Fruit fly (Drosophila melanogaster) whole organism, wandering third instar larva: ENCODE measurements around the gene CG32488.

ENCODE experiments used
- CG32264 ChIP-seq: fragments of 200-800 bp; sonication (Bioruptor generic); optimal IDR thresholded peaks from 2 replicates; lab custom pipeline; 2016; ENCODE audit warnings: missing biosample characterization, missing genetic modification characterization
- CG9705 ChIP-seq: fragments of 200-800 bp; sonication (Bioruptor generic); optimal IDR thresholded peaks from 2 replicates; lab custom pipeline; 2018; ENCODE audit warnings: missing biosample characterization, mild to moderate bottlenecking, missing genetic modification characterization
- Dfd ChIP-seq: fragments of >200 bp; optimal IDR thresholded peaks from 2 replicates; lab custom pipeline; 2017; ENCODE audit warnings: missing biosample characterization, missing genetic modification characterization
- Dif ChIP-seq: fragments of 200-275, 200-300 bp; sonication (Bioruptor generic); optimal IDR thresholded peaks from 2 replicates; lab custom pipeline; 2018; ENCODE audit warnings: missing biosample characterization, missing genetic modification characterization; ENCODE audit not compliant: partially characterized antibody
- GATAd ChIP-seq: sonication (Bioruptor generic); optimal IDR thresholded peaks from 2 replicates; lab custom pipeline; 2016; ENCODE audit warnings: missing biosample characterization, missing genetic modification characterization
- HLH106 ChIP-seq: fragments of 200-800 bp; optimal IDR thresholded peaks from 3 replicates; lab custom pipeline; 2019; ENCODE audit warnings: missing biosample characterization, mild to moderate bottlenecking, missing genetic modification characterization, moderate library complexity
- Hnf4 ChIP-seq: fragments of 200-800 bp; sonication (Bioruptor generic); optimal IDR thresholded peaks from 2 replicates; lab custom pipeline; 2016; ENCODE audit warnings: missing biosample characterization, mild to moderate bottlenecking, missing genetic modification characterization
- Hr78 ChIP-seq: fragments of >200 bp; optimal IDR thresholded peaks from 2 replicates; lab custom pipeline; 2017; ENCODE audit warnings: missing biosample characterization, missing genetic modification characterization
- Jra ChIP-seq: sonication (Bioruptor generic); optimal IDR thresholded peaks from 2 replicates; lab custom pipeline; 2016; ENCODE audit warnings: missing biosample characterization, missing genetic modification characterization
- Mio ChIP-seq: sonication (Bioruptor generic); optimal IDR thresholded peaks from 2 replicates; lab custom pipeline; 2016; ENCODE audit warnings: missing biosample characterization, missing genetic modification characterization
- Myc ChIP-seq: fragments of >200 bp; optimal IDR thresholded peaks from 2 replicates; lab custom pipeline; 2017
- N ChIP-seq: fragments of >200 bp; optimal IDR thresholded peaks from 2 replicates; lab custom pipeline; 2018; ENCODE audit warnings: missing biosample characterization, missing external identifiers, missing genetic modification characterization
- OdsH ChIP-seq: fragments of 200-800 bp; sonication (Bioruptor generic); optimal IDR thresholded peaks from 2 replicates; lab custom pipeline; 2016; ENCODE audit warnings: missing biosample characterization, mild to moderate bottlenecking, missing genetic modification characterization
- Rel ChIP-seq, 2 experiments: fragments of 200-800 bp; sonication (Bioruptor generic) in 1 of 2; optimal IDR thresholded peaks; 2 replicates in 1 of 2; 3 replicates in 1 of 2; lab custom pipeline; 2016 to 2019; ENCODE audit warnings: mild to moderate bottlenecking in 2 of 2, missing biosample characterization in 2 of 2, missing genetic modification characterization in 2 of 2, moderate library complexity in 1 of 2
- Sp1 ChIP-seq: fragments of 200-800 bp; sonication (Bioruptor generic); optimal IDR thresholded peaks from 3 replicates; lab custom pipeline; 2019; ENCODE audit warnings: missing biosample characterization, mild to moderate bottlenecking, missing genetic modification characterization, moderate library complexity
- Vsx2 ChIP-seq: fragments of 200-300, 225-300 bp; sonication (Bioruptor generic); optimal IDR thresholded peaks from 2 replicates; lab custom pipeline; 2018; ENCODE audit warnings: missing biosample characterization, missing genetic modification characterization; ENCODE audit not compliant: partially characterized antibody
- br ChIP-seq: fragments of 200-800 bp; sonication (Bioruptor generic); optimal IDR thresholded peaks from 2 replicates; lab custom pipeline; 2016; ENCODE audit warnings: missing biosample characterization, missing genetic modification characterization
- brk ChIP-seq: fragments of 200-800 bp; sonication (Bioruptor generic); optimal IDR thresholded peaks from 2 replicates; lab custom pipeline; 2016; ENCODE audit warnings: missing biosample characterization, mild to moderate bottlenecking, missing genetic modification characterization
- dl ChIP-seq, 2 experiments: fragments of 175-275, 200-275 bp in 1 of 2; fragments of 200-275 bp in 1 of 2; sonication (Bioruptor generic); optimal IDR thresholded peaks; lab custom pipeline; 2018; ENCODE audit warnings: mild to moderate bottlenecking in 2 of 2, missing biosample characterization in 2 of 2, missing genetic modification characterization in 2 of 2, moderate library complexity in 2 of 2; ENCODE audit not compliant: partially characterized antibody in 2 of 2, insufficient read depth in 1 of 2
- ey ChIP-seq: fragments of 200-800 bp; sonication (Bioruptor generic); optimal IDR thresholded peaks from 2 replicates; lab custom pipeline; 2016; ENCODE audit warnings: missing biosample characterization, missing genetic modification characterization
- foxo ChIP-seq, 2 experiments: fragments of 200-800 bp; sonication (Bioruptor generic); optimal IDR thresholded peaks; 2 replicates in 1 of 2; 3 replicates in 1 of 2; lab custom pipeline; 2016 to 2017; ENCODE audit warnings: missing biosample characterization in 2 of 2, missing genetic modification characterization in 2 of 2
- h ChIP-seq: fragments of 200-800 bp; sonication (Bioruptor generic); optimal IDR thresholded peaks from 3 replicates; lab custom pipeline; 2016; ENCODE audit warnings: missing biosample characterization, mild to moderate bottlenecking, missing genetic modification characterization
- lola ChIP-seq: fragments of >200 bp; optimal IDR thresholded peaks from 2 replicates; lab custom pipeline; 2017; ENCODE audit warnings: missing biosample characterization, missing genetic modification characterization
- pan ChIP-seq: fragments of >200 bp; optimal IDR thresholded peaks from 2 replicates; lab custom pipeline; 2017
- psq ChIP-seq: fragments of 200-800 bp; sonication (Bioruptor generic); optimal IDR thresholded peaks from 3 replicates; lab custom pipeline; 2017; ENCODE audit warnings: missing biosample characterization, mild to moderate bottlenecking, missing genetic modification characterization, moderate library complexity
- sage ChIP-seq: fragments of 200-800 bp; sonication (Bioruptor generic); optimal IDR thresholded peaks from 2 replicates; lab custom pipeline; 2016; ENCODE audit warnings: missing biosample characterization, mild to moderate bottlenecking, missing genetic modification characterization
- sv ChIP-seq: fragments of 200-800 bp; sonication (Bioruptor generic); optimal IDR thresholded peaks from 3 replicates; lab custom pipeline; 2016; ENCODE audit warnings: missing biosample characterization, missing genetic modification characterization
- usp ChIP-seq: fragments of >200 bp; optimal IDR thresholded peaks from 2 replicates; lab custom pipeline; 2017; ENCODE audit warnings: missing biosample characterization, missing genetic modification characterization
- woc ChIP-seq: sonication (Bioruptor generic); optimal IDR thresholded peaks from 2 replicates; lab custom pipeline; 2016; ENCODE audit warnings: missing biosample characterization, mild to moderate bottlenecking, missing genetic modification characterization

CG32488 gene

dm6 chr3L:3034779-3035643 is 19.1 kb upstream of the CG32488 start, which contains the start of gene CG2162:
Gene CG2162 (plus strand): TSS chr3L:3035196.
- TF ChIP-seq Hr78 = no peak
- TF ChIP-seq N (GFP tag; lab: Kevin White, UChicago) = peak; percentile 81
- peak; percentile 7 for TF ChIP-seq OdsH
- TF ChIP-seq Rel (GFP tag; optimal IDR thresholded peaks at IDR 0.05; lab: Kevin White, UChicago) = no peak
- TF ChIP-seq Rel (tag; optimal IDR thresholded peaks at IDR 0.05; lab: Kevin White, UChicago) = peak; percentile 23
- peak; percentile 9 for TF ChIP-seq h (GFP tag; lab: Kevin White, UChicago)

DNA sequence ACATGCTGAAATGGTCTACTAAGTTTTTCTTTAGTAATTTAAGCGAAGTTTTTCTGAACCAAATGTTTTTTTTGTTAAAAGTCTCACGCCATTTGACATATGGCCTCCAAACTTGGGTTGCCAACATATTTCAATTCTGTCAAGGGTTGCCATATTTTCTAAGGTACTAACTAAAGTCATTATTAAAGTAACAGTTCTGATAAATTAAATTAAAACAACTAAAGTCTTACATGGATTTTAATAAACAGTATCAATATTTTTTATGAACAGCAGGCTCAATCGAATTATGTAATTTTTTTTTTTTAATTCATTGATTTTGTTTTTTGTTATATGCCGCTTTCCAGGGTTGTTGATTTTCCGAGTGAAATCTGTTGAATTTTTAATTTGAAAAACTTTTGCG is 10.6 kb upstream of the CG32488 start, which contains the start of gene aly:
TSS of gene aly (minus strand) at position 101 of the 400 bp plus-strand sequence.
- TF ChIP-seq woc (GFP tag; lab: Kevin White, UChicago) (no peak), pan (lab: Kevin White, UChicago) (no peak), Rel (GFP tag; optimal IDR thresholded peaks at IDR 0.05; lab: Kevin White, UChicago) (no peak), Rel (tag; optimal IDR thresholded peaks at IDR 0.05; lab: Kevin White, UChicago) (no peak), sv (GFP tag; lab: Kevin White, UChicago) (no peak), foxo (GFP tag; optimal IDR thresholded peaks at IDR 0.05; lab: Kevin White, UChicago) (no peak), usp (GFP tag; lab: Kevin White, UChicago) (no peak), Dif (GFP tag; lab: Kevin White, UChicago) (no peak), Vsx2 (GFP tag; lab: Kevin White, UChicago) (no peak), GATAd (GFP tag; lab: Kevin White, UChicago) (no peak), h (GFP tag; lab: Kevin White, UChicago) (no peak), br (GFP tag; lab: Kevin White, UChicago) (no peak), CG32264 (GFP tag; lab: Kevin White, UChicago) (no peak), Mio (GFP tag; lab: Kevin White, UChicago) (no peak), Dfd (no peak), lola (no peak), Hr78 (no peak), brk (GFP tag; lab: Kevin White, UChicago) (no peak), sage (GFP tag; lab: Kevin White, UChicago) (no peak)
- TF ChIP-seq, all 38 proteins: peak for 0

DNA sequence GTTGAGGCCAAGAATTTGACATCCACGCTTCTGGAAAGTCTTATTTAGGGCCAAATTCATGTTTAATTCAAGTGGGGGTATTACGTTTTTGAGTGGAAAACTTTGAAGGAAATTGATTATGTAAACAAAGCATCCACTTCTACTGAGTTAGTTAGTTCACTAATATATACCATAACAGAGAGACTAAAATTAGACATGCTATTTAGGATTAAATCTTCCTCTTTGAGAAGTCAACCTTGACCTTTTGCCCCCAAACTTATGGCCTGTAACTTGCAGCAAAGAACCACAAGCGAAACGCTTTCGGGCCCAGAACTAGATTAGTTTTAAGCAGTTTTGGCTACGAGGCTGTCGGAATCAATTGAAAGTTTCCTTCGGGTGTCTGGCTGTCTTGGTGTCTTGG is 1.3 kb upstream of the CG32488 start, which contains the start of gene CG32487:
TSS of gene CG32487 (minus strand) at position 101 of the 400 bp plus-strand sequence.
- TF ChIP-seq Vsx2 (GFP tag; lab: Kevin White, UChicago) = no peak
- TF ChIP-seq woc (GFP tag; lab: Kevin White, UChicago) = no peak
- no peak for TF ChIP-seq ey (GFP tag; lab: Kevin White, UChicago)
- no peak for TF ChIP-seq GATAd (GFP tag; lab: Kevin White, UChicago)
- no peak for TF ChIP-seq br (GFP tag; lab: Kevin White, UChicago)
- TF ChIP-seq Jra (GFP tag; lab: Kevin White, UChicago) = no peak
- TF ChIP-seq brk (GFP tag; lab: Kevin White, UChicago) = no peak
- TF ChIP-seq Dif (GFP tag; lab: Kevin White, UChicago) = no peak
- no peak for TF ChIP-seq Myc (lab: Kevin White, UChicago)
- TF ChIP-seq dl (GFP tag; optimal IDR thresholded peaks at IDR 0.05; lab: Kevin White, UChicago; ENCODE audit: insufficient read depth in 1 of 2, partially characterized antibody in 2 of 2) = no peak
- TF ChIP-seq, all 38 proteins: peak for 0

DNA sequence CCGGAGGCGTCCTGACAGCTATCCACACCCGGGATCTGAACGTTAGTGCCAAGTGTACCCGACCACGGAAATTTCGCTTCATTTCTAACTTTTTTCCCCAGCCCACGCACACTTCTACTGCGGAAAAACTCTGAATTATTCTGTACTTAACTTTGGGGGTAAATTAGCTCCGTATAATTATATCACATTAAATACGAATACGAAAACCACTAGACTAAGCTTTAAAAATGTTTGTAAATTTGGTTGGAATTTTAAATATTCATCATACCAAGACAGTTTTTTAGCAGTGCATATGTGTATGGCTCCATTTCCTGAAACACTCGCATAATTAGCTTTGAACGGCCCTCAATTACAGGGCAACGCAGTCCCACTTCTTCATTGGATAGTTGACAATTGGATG is 2.4 kb downstream of the CG32488 start:
- TF ChIP-seq lola = no peak
- no peak for TF ChIP-seq Jra (GFP tag; lab: Kevin White, UChicago)

DNA sequence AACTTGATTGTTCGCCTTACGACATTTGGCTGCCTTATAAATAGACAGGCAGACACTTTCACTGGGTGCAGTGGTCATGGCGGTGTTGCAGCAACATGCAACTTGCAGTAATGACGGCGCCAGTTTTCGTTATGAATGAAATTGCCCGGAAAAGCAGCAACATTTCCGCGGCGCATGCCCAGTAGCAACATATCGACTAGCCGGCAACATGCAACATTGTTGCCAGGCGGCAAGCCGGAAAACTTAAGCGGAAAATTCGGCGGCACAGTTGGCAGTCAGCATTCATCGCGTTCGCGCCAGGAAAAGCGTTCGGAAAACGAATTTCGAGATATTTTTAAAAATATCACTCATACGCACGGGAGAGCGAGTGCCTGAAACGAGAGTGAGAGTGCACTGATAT is 14.4 kb downstream of the CG32488 start, which contains the start of gene FMRFaR:
TSS of gene FMRFaR (plus strand) at position 272 of the 400 bp plus-strand sequence.
- no peak for TF ChIP-seq br (GFP tag; lab: Kevin White, UChicago)
- no peak for TF ChIP-seq dl (GFP tag; optimal IDR thresholded peaks at IDR 0.05; lab: Kevin White, UChicago; ENCODE audit: insufficient read depth in 1 of 2, partially characterized antibody in 2 of 2)
- TF ChIP-seq Dfd = no peak
- no peak for TF ChIP-seq brk (GFP tag; lab: Kevin White, UChicago)
- no peak for TF ChIP-seq GATAd (GFP tag; lab: Kevin White, UChicago)
- TF ChIP-seq Vsx2 (GFP tag; lab: Kevin White, UChicago) = no peak
- TF ChIP-seq psq = no peak
- no peak for TF ChIP-seq Dif (GFP tag; lab: Kevin White, UChicago)

DNA sequence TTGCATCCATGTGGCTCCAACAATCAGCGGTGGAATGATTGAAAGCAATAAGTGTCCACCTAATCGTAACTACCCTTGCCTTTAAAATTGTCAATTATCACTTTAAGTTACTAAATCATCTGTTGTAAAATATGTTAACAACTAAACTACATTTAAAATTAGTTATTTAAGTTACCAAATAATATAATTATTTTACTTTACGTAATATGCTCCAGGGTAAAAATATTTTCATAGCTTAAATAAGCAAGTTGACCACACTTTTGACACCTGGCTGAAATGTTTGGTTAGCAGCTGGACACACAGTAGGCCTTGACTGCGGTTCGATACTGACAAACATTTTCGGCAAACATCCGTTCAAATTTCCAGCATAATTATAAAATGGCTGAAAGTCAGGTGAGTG is 21.0 kb downstream of the CG32488 start, which contains the start of gene CG2113:
TSS of gene CG2113 (plus strand) at position 301 of the 400 bp plus-strand sequence.
- no peak for TF ChIP-seq ey (GFP tag; lab: Kevin White, UChicago)
- no peak for TF ChIP-seq HLH106 (tag; lab: Kevin White, UChicago)
- no peak for TF ChIP-seq Hnf4
- TF ChIP-seq foxo (GFP tag; optimal IDR thresholded peaks at IDR 0.05; lab: Kevin White, UChicago) = no peak
- no peak for TF ChIP-seq Sp1
- TF ChIP-seq Hr78 = no peak
- no peak for TF ChIP-seq CG9705 (GFP tag; lab: Kevin White, UChicago)
- no peak for TF ChIP-seq Jra (GFP tag; lab: Kevin White, UChicago)
